Fruit fly (Drosophila melanogaster) whole organism, embryonic: Measurements from ENCODE around the gene CG42827.

Experiments
- Bteb2 ChIP-seq: fragments of 200-800 bp; sonication (Bioruptor generic); optimal IDR thresholded peaks from 2 replicates; lab custom pipeline; 2016; ENCODE audit warnings: missing biosample characterization, missing genetic modification characterization
- CG10979 ChIP-seq: fragments of 200-800 bp; sonication (Bioruptor generic); optimal IDR thresholded peaks from 2 replicates; lab custom pipeline; 2018; ENCODE audit warnings: missing biosample characterization, mild to moderate bottlenecking, missing genetic modification characterization, moderate library complexity
- CG11504 ChIP-seq: fragments of 200-800 bp; sonication (Bioruptor generic); optimal IDR thresholded peaks from 3 replicates; lab custom pipeline; 2019; ENCODE audit warnings: missing biosample characterization, mild to moderate bottlenecking, missing genetic modification characterization, moderate library complexity
- CG11560 ChIP-seq: fragments of 200-800 bp; sonication (Bioruptor generic); IDR thresholded peaks from 3 replicates; pipeline ENCODE4 v1.3.6; 2022; ENCODE audit warnings: missing biosample characterization, missing genetic modification characterization
- CG12104 ChIP-seq: fragments of 200-800 bp; sonication (Bioruptor generic); optimal IDR thresholded peaks from 3 replicates; lab custom pipeline; 2016; ENCODE audit warnings: missing biosample characterization, missing genetic modification characterization
- CG13287 ChIP-seq: fragments of 200-800 bp; sonication (Bioruptor generic); IDR thresholded peaks from 2 replicates; pipeline ENCODE4 v1.3.6; 2022; ENCODE audit warnings: missing biosample characterization, missing genetic modification characterization; ENCODE audit not compliant: partially characterized antibody
- CG17359 ChIP-seq: fragments of 200-800 bp; sonication (Bioruptor generic); optimal IDR thresholded peaks from 3 replicates; lab custom pipeline; 2018; ENCODE audit warnings: missing biosample characterization, mild to moderate bottlenecking, missing genetic modification characterization, moderate library complexity
- CG32767 ChIP-seq: fragments of 200-800 bp; sonication (Bioruptor generic); IDR thresholded peaks from 2 replicates; pipeline ENCODE4 v1.3.6; 2022; ENCODE audit warnings: missing biosample characterization, missing genetic modification characterization
- CG32772 ChIP-seq: fragments of 200-800 bp; sonication (Bioruptor generic); IDR thresholded peaks from 2 replicates; pipeline ENCODE4 v1.3.6; 2022; ENCODE audit warnings: missing biosample characterization, missing genetic modification characterization
- CG34422 ChIP-seq: fragments of 200-800 bp; sonication (Bioruptor generic); IDR thresholded peaks from 3 replicates; pipeline ENCODE4 v1.3.6; 2022; ENCODE audit warnings: missing biosample characterization, missing genetic modification characterization
- CG3726 ChIP-seq: fragments of 200-800 bp; sonication (Bioruptor generic); IDR thresholded peaks from 3 replicates; pipeline ENCODE4, ENCODE4 v1.3.6; 2022; ENCODE audit warnings: missing biosample characterization, missing genetic modification characterization
- CG4282 ChIP-seq: fragments of 200-800 bp; sonication (Bioruptor generic); optimal IDR thresholded peaks from 2 replicates; lab custom pipeline; 2016; ENCODE audit warnings: missing biosample characterization, missing genetic modification characterization
- CG4404 ChIP-seq: fragments of 200-800 bp; sonication (Bioruptor generic); IDR thresholded peaks from 2 replicates; pipeline ENCODE4 v1.3.6; 2022; ENCODE audit warnings: missing biosample characterization, missing genetic modification characterization
- Chrac-16 ChIP-seq: fragments of 200-800 bp; sonication (Bioruptor generic); optimal IDR thresholded peaks from 3 replicates; lab custom pipeline; 2016; ENCODE audit warnings: missing biosample characterization, missing genetic modification characterization
- Fer1 ChIP-seq: fragments of 200-800 bp; sonication (Bioruptor generic); optimal IDR thresholded peaks from 2 replicates; lab custom pipeline; 2017; ENCODE audit warnings: missing biosample characterization, mild to moderate bottlenecking, missing genetic modification characterization
- H2.0 ChIP-seq: fragments of 200-800 bp; sonication (Bioruptor generic); IDR thresholded peaks from 2 replicates; pipeline ENCODE4 v1.3.6; 2022; ENCODE audit warnings: missing biosample characterization, missing genetic modification characterization
- HmgD ChIP-seq: fragments of 200-800 bp; sonication (Bioruptor generic); optimal IDR thresholded peaks from 3 replicates; lab custom pipeline; 2016; ENCODE audit warnings: missing biosample characterization, missing genetic modification characterization
- Hmr ChIP-seq: fragments of 200-800 bp; sonication (Bioruptor generic); optimal IDR thresholded peaks from 3 replicates; lab custom pipeline; 2017; ENCODE audit warnings: mild to moderate bottlenecking, missing biosample characterization, missing genetic modification reagents, missing genetic modification characterization
- Hmx ChIP-seq: fragments of 200-800 bp; sonication (Bioruptor generic); optimal IDR thresholded peaks from 2 replicates; lab custom pipeline; 2016; ENCODE audit warnings: missing biosample characterization, missing genetic modification characterization
- Hr3 ChIP-seq: fragments of 200-800 bp; sonication (Bioruptor generic); optimal IDR thresholded peaks from 3 replicates; lab custom pipeline; 2016; ENCODE audit warnings: missing biosample characterization, missing genetic modification characterization
- Lhr ChIP-seq: fragments of 200-800 bp; sonication (Bioruptor generic); optimal IDR thresholded peaks from 3 replicates; lab custom pipeline; 2017; ENCODE audit warnings: mild to moderate bottlenecking, missing biosample characterization, missing genetic modification reagents, missing genetic modification characterization
- Meics ChIP-seq: fragments of 200-800 bp; sonication (Bioruptor generic); optimal IDR thresholded peaks from 2 replicates; lab custom pipeline; 2017; ENCODE audit warnings: missing biosample characterization, mild to moderate bottlenecking, missing genetic modification characterization
- NK7.1 ChIP-seq: fragments of 200-800 bp; sonication (Bioruptor generic); optimal IDR thresholded peaks from 3 replicates; lab custom pipeline; 2016; ENCODE audit warnings: missing biosample characterization, missing genetic modification characterization
- Optix ChIP-seq: fragments of 200-800 bp; sonication (Bioruptor generic); IDR thresholded peaks from 3 replicates; pipeline ENCODE4 v1.3.6; 2022; ENCODE audit warnings: missing biosample characterization, missing genetic modification characterization
- Ravus ChIP-seq: fragments of 200-800 bp; sonication (Bioruptor generic); IDR thresholded peaks from 2 replicates; pipeline ENCODE4 v1.3.6; 2022; ENCODE audit warnings: missing biosample characterization, missing genetic modification characterization
- Sry-δ ChIP-seq: fragments of 200-800 bp; sonication (Bioruptor generic); optimal IDR thresholded peaks from 2 replicates; lab custom pipeline; 2016; ENCODE audit warnings: missing biosample characterization, missing genetic modification characterization
- Stat92E ChIP-seq, 3 experiments: fragments of >200 bp in 2 of 3; fragments of 200-800 bp in 1 of 3; sonication (Bioruptor generic) in 1 of 3; optimal IDR thresholded peaks; 2 replicates each; lab custom pipeline; 2017 to 2019; ENCODE audit warnings: missing biosample characterization in 3 of 3, missing genetic modification characterization in 3 of 3, mild to moderate bottlenecking in 1 of 3, moderate library complexity in 1 of 3
- TFAM ChIP-seq: fragments of 200-800 bp; sonication (Bioruptor generic); optimal IDR thresholded peaks from 2 replicates; lab custom pipeline; 2017; ENCODE audit warnings: missing biosample characterization, missing genetic modification characterization, inconsistent platforms
- Xbp1 ChIP-seq: fragments of 200-800 bp; sonication (Bioruptor generic); optimal IDR thresholded peaks from 3 replicates; lab custom pipeline; 2016; ENCODE audit warnings: missing biosample characterization, mild to moderate bottlenecking, missing genetic modification characterization
- ac ChIP-seq: fragments of 200-800 bp; sonication (Bioruptor generic); optimal IDR thresholded peaks from 3 replicates; lab custom pipeline; 2017; ENCODE audit warnings: missing biosample characterization, mild to moderate bottlenecking, missing genetic modification characterization
- cg ChIP-seq: fragments of 200-800 bp; sonication (Bioruptor generic); optimal IDR thresholded peaks from 3 replicates; lab custom pipeline; 2019; ENCODE audit warnings: missing biosample characterization, mild to moderate bottlenecking, missing genetic modification characterization, moderate library complexity
- chm ChIP-seq: fragments of 200-800 bp; sonication (Bioruptor generic); IDR thresholded peaks from 2 replicates; pipeline ENCODE4 v1.3.6; 2022; ENCODE audit warnings: missing biosample characterization, missing genetic modification characterization
- danr ChIP-seq: fragments of 200-800 bp; sonication (Bioruptor generic); IDR thresholded peaks from 2 replicates; pipeline ENCODE4 v1.3.6; 2022; ENCODE audit warnings: missing biosample characterization, missing genetic modification characterization
- dmrt99B ChIP-seq: fragments of 200-800 bp; sonication (Bioruptor generic); optimal IDR thresholded peaks from 2 replicates; lab custom pipeline; 2018; ENCODE audit warnings: missing biosample characterization, mild to moderate bottlenecking, missing genetic modification characterization, moderate library complexity
- exex ChIP-seq: fragments of 200-800 bp; sonication (Bioruptor generic); optimal IDR thresholded peaks from 4 replicates; lab custom pipeline; 2018; ENCODE audit warnings: missing biosample characterization, mild to moderate bottlenecking, missing genetic modification characterization, moderate library complexity
- fu2 ChIP-seq: fragments of 200-800 bp; sonication (Bioruptor generic); optimal IDR thresholded peaks from 2 replicates; lab custom pipeline; 2016; ENCODE audit warnings: missing biosample characterization, missing genetic modification characterization
- gce ChIP-seq: fragments of 200-800 bp; sonication (Bioruptor generic); IDR thresholded peaks from 3 replicates; pipeline ENCODE4 v1.3.6; 2022; ENCODE audit warnings: missing biosample characterization, missing genetic modification characterization
- klu ChIP-seq: fragments of 200-800 bp; sonication (Bioruptor generic); IDR thresholded peaks from 2 replicates; pipeline ENCODE4 v1.3.6; 2022; ENCODE audit warnings: missing biosample characterization, missing genetic modification characterization
- maf-S ChIP-seq: fragments of 200-800 bp; sonication (Bioruptor generic); optimal IDR thresholded peaks from 2 replicates; lab custom pipeline; 2016; ENCODE audit warnings: missing biosample characterization, missing genetic modification characterization
- nerfin-1 ChIP-seq: fragments of 200-800 bp; sonication (Bioruptor generic); optimal IDR thresholded peaks from 3 replicates; lab custom pipeline; 2019; ENCODE audit warnings: missing biosample characterization, mild to moderate bottlenecking, missing genetic modification characterization, moderate library complexity
- nmo ChIP-seq: fragments of 200-800 bp; sonication (Bioruptor generic); optimal IDR thresholded peaks from 2 replicates; lab custom pipeline; 2018; ENCODE audit warnings: missing biosample characterization, mild to moderate bottlenecking, missing genetic modification characterization, moderate library complexity
- p53 ChIP-seq: fragments of 200-800 bp; sonication (Bioruptor generic); optimal IDR thresholded peaks from 2 replicates; lab custom pipeline; 2016; ENCODE audit warnings: missing biosample characterization, missing genetic modification characterization
- pan ChIP-seq, 4 experiments: fragments of >200 bp in 3 of 4; fragments of 200-800 bp in 1 of 4; sonication (Bioruptor generic) in 1 of 4; optimal IDR thresholded peaks in 3 of 4; IDR thresholded peaks in 1 of 4; 2 replicates each; pipeline versions ENCODE4 v1.3.6 to Lab custom; 2017 to 2022; ENCODE audit warnings: missing biosample characterization in 2 of 4, missing genetic modification characterization in 2 of 4, mixed read lengths in 1 of 4
- pros ChIP-seq: fragments of 200-800 bp; sonication (Bioruptor generic); optimal IDR thresholded peaks from 3 replicates; lab custom pipeline; 2019; ENCODE audit warnings: missing biosample characterization, mild to moderate bottlenecking, missing genetic modification characterization, moderate library complexity
- shn ChIP-seq: fragments of 200-800 bp; sonication (Bioruptor generic); optimal IDR thresholded peaks from 3 replicates; lab custom pipeline; 2016; ENCODE audit warnings: missing biosample characterization, missing genetic modification characterization
- tgo ChIP-seq: fragments of 200-800 bp; sonication (Bioruptor generic); IDR thresholded peaks from 3 replicates; pipeline ENCODE4 v1.3.6; 2022; ENCODE audit warnings: missing biosample characterization, missing genetic modification characterization
- trem ChIP-seq: fragments of 200-800 bp; optimal IDR thresholded peaks from 3 replicates; lab custom pipeline; 2019; ENCODE audit warnings: missing biosample characterization, mild to moderate bottlenecking, missing genetic modification characterization, moderate library complexity
- ttk ChIP-seq: fragments of 200-800 bp; sonication (Bioruptor generic); IDR thresholded peaks from 2 replicates; pipeline ENCODE4 v2.1.2; 2022; ENCODE audit warnings: missing biosample characterization, missing genetic modification characterization
- twi ChIP-seq: fragments of 200-800 bp; optimal IDR thresholded peaks from 2 replicates; lab custom pipeline; 2019; ENCODE audit warnings: missing biosample characterization, mild to moderate bottlenecking, missing genetic modification characterization, moderate library complexity
- zfh2 ChIP-seq: fragments of 200-800 bp; sonication (Bioruptor generic); optimal IDR thresholded peaks from 2 replicates; lab custom pipeline; 2016; ENCODE audit warnings: missing biosample characterization, missing genetic modification characterization

Gene CG42827

DNA sequence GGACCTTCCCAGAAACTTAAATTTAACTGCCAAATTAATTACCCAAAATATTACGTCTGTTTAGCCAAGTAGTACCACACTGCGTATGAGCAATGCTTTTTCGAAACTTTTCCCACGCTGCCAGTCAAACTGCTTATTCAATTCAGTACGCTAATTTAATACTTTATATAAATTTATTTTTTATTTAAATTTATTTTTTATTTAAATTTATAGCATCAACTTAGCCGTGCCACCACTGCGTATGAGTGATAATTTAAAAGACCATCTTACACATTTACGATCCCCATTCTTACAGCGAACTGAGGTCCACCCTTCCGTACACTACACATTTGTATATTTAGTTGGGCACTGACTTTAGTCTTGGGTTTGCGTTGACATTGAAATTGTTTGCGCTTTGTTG, 37.1 kb upstream of the CG42827 start (continued):
- peak; percentile 64 for TF ChIP-seq CG17359 (tag; lab: Kevin White, UChicago)
- TF ChIP-seq tgo (GFP tag; lab: Robert Waterston, UW): peak; percentile 37; the same call in 1 of the 3 replicates
- peak; percentile 78 for TF ChIP-seq CG10979 (tag; lab: Kevin White, UChicago)
- peak; percentile 47 for TF ChIP-seq nerfin-1
- TF ChIP-seq p53 (GFP tag; lab: Kevin White, UChicago): no peak
- peak; percentile 50 for TF ChIP-seq twi
- peak; percentile 1 for TF ChIP-seq fu2 (GFP tag; lab: Kevin White, UChicago)
- TF ChIP-seq maf-S: no peak
- no peak for TF ChIP-seq Sry-δ
- peak; percentile 12 for TF ChIP-seq ac
- peak; percentile 85 for TF ChIP-seq CG11504 (tag; lab: Kevin White, UChicago)
- TF ChIP-seq H2.0 (GFP tag; lab: Robert Waterston, UW): peak; percentile 36
- 0 out of 3 replicates have a peak, but pooled peaks have one; percentile 57 for TF ChIP-seq CG3726
- peak; percentile 93 for TF ChIP-seq Hmr (GFP tag; lab: Kevin White, UChicago)
- no peak for TF ChIP-seq Lhr
- peak; percentile 73; the same call in 1 of the 2 replicates for TF ChIP-seq danr (GFP tag; lab: Robert Waterston, UW)
- TF ChIP-seq Ravus (GFP tag; lab: Robert Waterston, UW): no peak
- peak; percentile 16 for TF ChIP-seq zfh2 (GFP tag; lab: Kevin White, UChicago)
- TF ChIP-seq CG34422: peak; percentile 62; the same call in 2 of the 3 replicates
- TF ChIP-seq pan (optimal IDR thresholded peaks at IDR 0.05; lab: Kevin White, UChicago): no peak
- peak in 1 of 2 experiments; percentile 48 for TF ChIP-seq pan (GFP tag; optimal IDR thresholded peaks at IDR 0.05 in 1 of 2, IDR thresholded peaks at IDR 0.05 in 1 of 2)
- TF ChIP-seq Stat92E (GFP tag; optimal IDR thresholded peaks at IDR 0.05; lab: Kevin White, UChicago): no peak
- peak; percentile 58 for TF ChIP-seq CG12104
- no peak for TF ChIP-seq chm
- TF ChIP-seq TFAM (GFP tag; lab: Kevin White, UChicago): peak; percentile 7
- no peak for TF ChIP-seq shn (GFP tag; lab: Kevin White, UChicago)
- peak; percentile 72 for TF ChIP-seq dmrt99B (tag; lab: Kevin White, UChicago)
- TF ChIP-seq CG32772 (GFP tag; lab: Robert Waterston, UW): peak; percentile 53
- peak; percentile 80 for TF ChIP-seq nmo (GFP tag; lab: Kevin White, UChicago)
- no peak for TF ChIP-seq gce (GFP tag; lab: Robert Waterston, UW)
- TF ChIP-seq Xbp1: peak; percentile 26
- TF ChIP-seq CG4282: no peak
- no peak for TF ChIP-seq pros (GFP tag; lab: Kevin White, UChicago)
- TF ChIP-seq CG11560: 0 out of 3 replicates have a peak, but pooled peaks have one; percentile 31
- peak; percentile 94 for TF ChIP-seq Meics
- TF ChIP-seq trem: peak; percentile 28
- TF ChIP-seq exex (tag; lab: Kevin White, UChicago): peak; percentile 62
- no peak for TF ChIP-seq cg (GFP tag; lab: Kevin White, UChicago)
- no peak for TF ChIP-seq ttk
- no peak for TF ChIP-seq Hmx (GFP tag; lab: Kevin White, UChicago)
- peak; percentile 62 for TF ChIP-seq Hr3
- no peak for TF ChIP-seq HmgD (GFP tag; lab: Kevin White, UChicago)
- peak; percentile 32 for TF ChIP-seq Chrac-16 (GFP tag; lab: Kevin White, UChicago)
- no peak for TF ChIP-seq NK7.1
- TF ChIP-seq Optix (GFP tag; lab: Robert Waterston, UW): 0 out of 3 replicates have a peak, but pooled peaks have one; percentile 37
- no peak for TF ChIP-seq CG13287
- TF ChIP-seq CG4404 (GFP tag; lab: Robert Waterston, UW): 0 out of 2 replicates have a peak, but pooled peaks have one; percentile 23
- peak; percentile 62; the same call in 1 of the 2 replicates for TF ChIP-seq klu (GFP tag; lab: Robert Waterston, UW)
- peak; percentile 93 for TF ChIP-seq Fer1 (GFP tag; lab: Kevin White, UChicago)
- TF ChIP-seq Bteb2: no peak
- peak; percentile 70; the same call in 1 of the 2 replicates for TF ChIP-seq CG32767
